Worm (Caenorhabditis elegans) whole organism, young adult: ENCODE data around the gene W02B3.7.

Source experiments
- C06A6.2 ChIP-seq: fragments of 200-800 bp; sonication (Bioruptor generic); conservative IDR thresholded peaks from 2 replicates; pipeline ENCODE4 v1.3.6; 2022; ENCODE audit warnings: missing genetic modification characterization, missing compliant biosample characterization
- F10E7.11 ChIP-seq: sonication (generic microtip); optimal IDR thresholded peaks from 2 replicates; lab custom pipeline; 2017; ENCODE audit warnings: mild to moderate bottlenecking, missing genetic modification characterization, moderate library complexity, missing compliant biosample characterization
- F23B12.7 ChIP-seq: sonication (generic microtip); optimal IDR thresholded peaks from 2 replicates; lab custom pipeline; 2017; ENCODE audit warnings: missing genetic modification characterization, mild to moderate bottlenecking, missing compliant biosample characterization, antibody characterized with exemption, moderate library complexity; ENCODE audit not compliant: insufficient read depth
- F49E8.2 ChIP-seq: sonication (generic microtip); optimal IDR thresholded peaks from 3 replicates; lab custom pipeline; 2017; ENCODE audit warnings: missing genetic modification characterization, mild to moderate bottlenecking, missing compliant biosample characterization, antibody characterized with exemption, moderate library complexity; ENCODE audit not compliant: insufficient read depth
- F57C9.4 ChIP-seq: sonication (generic microtip); optimal IDR thresholded peaks from 2 replicates; lab custom pipeline; 2017; ENCODE audit warnings: mild to moderate bottlenecking, missing genetic modification characterization, missing compliant biosample characterization
- T07F8.4 ChIP-seq: sonication (generic microtip); optimal IDR thresholded peaks from 2 replicates; lab custom pipeline; 2016; ENCODE audit warnings: mild to moderate bottlenecking, missing genetic modification characterization, moderate library complexity, missing compliant biosample characterization
- Y53G8AR.9 ChIP-seq: fragments of 200-800 bp; sonication (Bioruptor generic); conservative IDR thresholded peaks from 2 replicates; pipeline ENCODE4 v1.3.6; 2022; ENCODE audit warnings: missing genetic modification reagents, missing genetic modification characterization, missing compliant biosample characterization
- ama-1 ChIP-seq, 3 experiments: fragments of 150-350 bp in 1 of 3; sonication (generic microtip) in 2 of 3; optimal IDR thresholded peaks; 2 replicates each; lab custom pipeline; 2014 to 2018; ENCODE audit warnings: missing biosample characterization in 2 of 3, missing genetic modification characterization in 2 of 3, missing genetic modification reagents in 2 of 3
- aptf-3 ChIP-seq: fragments of 200-800 bp; sonication (Bioruptor generic); IDR thresholded peaks from 2 replicates; pipeline ENCODE4 v1.3.6; 2022; ENCODE audit warnings: missing genetic modification characterization, missing compliant biosample characterization
- atf-7 ChIP-seq: sonication (generic microtip); optimal IDR thresholded peaks from 2 replicates; lab custom pipeline; 2017; ENCODE audit warnings: mild to moderate bottlenecking, missing genetic modification characterization, missing compliant biosample characterization
- attf-3 ChIP-seq: fragments of 200-800 bp; sonication (Bioruptor generic); conservative IDR thresholded peaks from 2 replicates; pipeline ENCODE4 v1.3.6; 2022; ENCODE audit warnings: missing genetic modification reagents, missing genetic modification characterization, missing compliant biosample characterization
- cebp-1 ChIP-seq, 2 experiments: fragments of 200-800 bp in 1 of 2; sonication (Bioruptor generic) in 1 of 2; sonication (generic microtip) in 1 of 2; IDR thresholded peaks in 1 of 2; optimal IDR thresholded peaks in 1 of 2; 2 replicates each; pipeline versions ENCODE4 v1.3.6 to Lab custom; 2017 to 2022; ENCODE audit warnings: missing compliant biosample characterization in 2 of 2, missing genetic modification characterization in 2 of 2, mild to moderate bottlenecking in 1 of 2, missing genetic modification reagents in 1 of 2, moderate library complexity in 1 of 2
- dpl-1 ChIP-seq: fragments of 150-350 bp; optimal IDR thresholded peaks from 2 replicates; lab custom pipeline; 2014; ENCODE audit warnings: missing biosample characterization, missing genetic modification reagents, missing genetic modification characterization
- egl-18 ChIP-seq: fragments of 200-800 bp; sonication (Bioruptor generic); IDR thresholded peaks from 2 replicates; pipeline ENCODE4 v1.3.6; 2022; ENCODE audit warnings: missing genetic modification reagents, missing genetic modification characterization, missing compliant biosample characterization
- egl-44 ChIP-seq: fragments of 200-800 bp; sonication (Bioruptor generic); IDR thresholded peaks from 2 replicates; pipeline ENCODE4 v1.3.6; 2022; ENCODE audit warnings: missing genetic modification reagents, missing genetic modification characterization, missing compliant biosample characterization
- hlh-12 ChIP-seq: sonication (generic microtip); optimal IDR thresholded peaks from 2 replicates; lab custom pipeline; 2016; ENCODE audit warnings: missing genetic modification characterization, missing compliant biosample characterization
- hmg-1.2 ChIP-seq: fragments of 200-800 bp; sonication (Bioruptor generic); IDR thresholded peaks from 2 replicates; pipeline ENCODE4 v1.3.6; 2022; ENCODE audit warnings: missing genetic modification reagents, missing genetic modification characterization, missing compliant biosample characterization
- hrde-1 ChIP-seq: sonication (generic microtip); optimal IDR thresholded peaks from 2 replicates; lab custom pipeline; 2016; ENCODE audit warnings: missing genetic modification characterization, mild to moderate bottlenecking, missing compliant biosample characterization, moderate library complexity, missing genotype, missing genetic modification reagents, borderline replicate concordance
- let-526 ChIP-seq: fragments of 200-800 bp; sonication (Bioruptor generic); IDR thresholded peaks from 2 replicates; pipeline ENCODE4 v1.3.6; 2022; ENCODE audit warnings: missing genetic modification reagents, missing genetic modification characterization, missing compliant biosample characterization
- let-607 ChIP-seq, 2 experiments: fragments of 200-800 bp in 1 of 2; sonication (Bioruptor generic) in 1 of 2; sonication (generic microtip) in 1 of 2; optimal IDR thresholded peaks; 2 replicates each; lab custom pipeline; 2016 to 2018; ENCODE audit warnings: mild to moderate bottlenecking in 2 of 2, missing compliant biosample characterization in 2 of 2, missing genetic modification characterization in 2 of 2, moderate library complexity in 2 of 2, missing genotype in 1 of 2
- lin-26 ChIP-seq: fragments of 200-800 bp; sonication (Bioruptor generic); IDR thresholded peaks from 2 replicates; pipeline ENCODE4 v1.3.6; 2022; ENCODE audit warnings: missing genetic modification reagents, missing genetic modification characterization, missing compliant biosample characterization
- lsl-1 ChIP-seq: fragments of 200-800 bp; sonication (Bioruptor generic); optimal IDR thresholded peaks from 2 replicates; lab custom pipeline; 2018; ENCODE audit warnings: mild to moderate bottlenecking, missing genetic modification characterization, moderate library complexity, missing compliant biosample characterization
- madf-8 ChIP-seq: fragments of 200-800 bp; sonication (Bioruptor generic); conservative IDR thresholded peaks from 2 replicates; pipeline ENCODE4 v1.3.6; 2022; ENCODE audit warnings: missing genetic modification reagents, missing genetic modification characterization, missing compliant biosample characterization
- mcd-1 ChIP-seq: fragments of 200-800 bp; sonication (Bioruptor generic); IDR thresholded peaks from 2 replicates; pipeline ENCODE4 v1.3.6; 2022; ENCODE audit warnings: missing genetic modification reagents, missing genetic modification characterization, missing compliant biosample characterization
- nfyb-1 ChIP-seq: fragments of 200-800 bp; sonication (Bioruptor generic); IDR thresholded peaks from 2 replicates; pipeline ENCODE4 v1.3.6; 2022; ENCODE audit warnings: missing genetic modification reagents, missing genetic modification characterization, missing compliant biosample characterization
- nhr-120 ChIP-seq: fragments of 200-800 bp; sonication (Bioruptor generic); IDR thresholded peaks from 2 replicates; pipeline ENCODE4 v1.3.6; 2022; ENCODE audit warnings: missing genetic modification characterization, missing compliant biosample characterization
- pha-4 ChIP-seq: fragments of 150-350 bp; sonication (generic microtip); optimal IDR thresholded peaks from 2 replicates; lab custom pipeline; 2014; ENCODE audit warnings: missing biosample characterization, missing genetic modification reagents, missing genetic modification characterization
- rpc-1 ChIP-seq, 2 experiments: fragments of 150-350 bp in 1 of 2; sonication (generic microtip) in 1 of 2; optimal IDR thresholded peaks; 2 replicates each; lab custom pipeline; 2014 to 2018; ENCODE audit warnings: missing biosample characterization in 1 of 2, missing genetic modification characterization in 1 of 2, missing genetic modification reagents in 1 of 2, missing genotype in 1 of 2
- snpc-1.1 ChIP-seq: sonication (generic microtip); optimal IDR thresholded peaks from 2 replicates; lab custom pipeline; 2017; ENCODE audit warnings: missing genetic modification characterization, mild to moderate bottlenecking, missing compliant biosample characterization, antibody characterized with exemption, moderate library complexity, missing genotype, missing genetic modification reagents; ENCODE audit not compliant: insufficient read depth
- tbp1 ChIP-seq: fragments of 200-800 bp; sonication (Bioruptor generic); optimal IDR thresholded peaks from 2 replicates; lab custom pipeline; 2018; ENCODE audit warnings: mild to moderate bottlenecking, missing genetic modification characterization, missing compliant biosample characterization
- tbx-9 ChIP-seq: sonication (generic microtip); optimal IDR thresholded peaks from 2 replicates; lab custom pipeline; 2016; ENCODE audit warnings: borderline replicate concordance, missing genetic modification characterization, inconsistent platforms, missing compliant biosample characterization
- zfh-2 ChIP-seq: fragments of 200-800 bp; sonication (Bioruptor generic); conservative IDR thresholded peaks from 2 replicates; pipeline ENCODE4 v1.3.6; 2022; ENCODE audit warnings: missing genetic modification reagents, missing genetic modification characterization, missing compliant biosample characterization
- ztf-18 ChIP-seq: sonication (generic microtip); optimal IDR thresholded peaks from 2 replicates; lab custom pipeline; 2016; ENCODE audit warnings: missing genotype, mild to moderate bottlenecking, missing genetic modification characterization, missing compliant biosample characterization
- ztf-25 ChIP-seq: fragments of 200-800 bp; sonication (Bioruptor generic); IDR thresholded peaks from 2 replicates; pipeline ENCODE4 v1.3.6; 2022; ENCODE audit warnings: missing genetic modification reagents, missing genetic modification characterization, missing compliant biosample characterization
- ztf-28 ChIP-seq: fragments of 200-800 bp; sonication (Bioruptor generic); IDR thresholded peaks from 2 replicates; pipeline ENCODE4 v1.3.6; 2022; ENCODE audit warnings: missing genetic modification reagents, missing genetic modification characterization, missing compliant biosample characterization

Gene W02B3.7

DNA sequence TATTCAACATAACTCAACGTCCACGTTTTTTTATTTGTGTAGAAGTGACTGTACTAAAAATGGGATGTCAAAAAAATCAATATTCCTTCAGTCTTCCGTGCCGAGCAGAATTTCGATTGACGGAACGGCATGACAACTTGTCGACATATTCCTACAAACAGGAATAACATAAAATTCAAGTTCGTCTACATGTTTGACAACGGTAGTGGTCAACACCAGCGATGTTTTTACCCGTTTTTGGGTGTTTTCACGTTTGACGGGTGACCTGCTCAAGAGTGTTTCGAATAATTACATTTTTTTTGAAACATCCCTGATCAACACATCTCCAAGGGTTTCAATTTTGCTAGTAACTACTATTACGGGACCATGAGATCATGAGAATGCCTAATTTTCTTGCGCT is at the start of gene W02B3.7:
TSS of gene W02B3.7 (minus strand) at position 101 of the 400 bp plus-strand sequence.
- TF ChIP-seq ztf-28 (GFP tag; lab: Robert Waterston, UW) = no peak
- no peak for TF ChIP-seq F49E8.2 (tag; lab: Kevin White, UChicago)
- no peak for TF ChIP-seq T07F8.4 (tag; lab: Kevin White, UChicago)
- TF ChIP-seq egl-18 (GFP tag; lab: Robert Waterston, UW) = no peak
- TF ChIP-seq, all 124 proteins: peak for 0

ce11 chrIII:740382-740781 is 48.5 kb upstream of the W02B3.7 start, which contains the start of gene idpp-1:
idpp-1 (plus strand) TSS chrIII:740682.
- TF ChIP-seq ztf-18 (tag; lab: Kevin White, UChicago) = no peak
- TF ChIP-seq egl-18 (GFP tag; lab: Robert Waterston, UW) = no peak
- TF ChIP-seq aptf-3 (GFP tag; lab: Robert Waterston, UW) = no peak
- no peak for TF ChIP-seq nhr-120 (GFP tag; lab: Robert Waterston, UW)
- TF ChIP-seq F23B12.7 = no peak
- TF ChIP-seq rpc-1 (optimal IDR thresholded peaks at IDR 0.05; lab: Kevin White, UChicago) = no peak
- TF ChIP-seq rpc-1 (tag; optimal IDR thresholded peaks at IDR 0.05; lab: Kevin White, UChicago) = no peak
- no peak for TF ChIP-seq zfh-2 (GFP tag; lab: Robert Waterston, UW)
- no peak for TF ChIP-seq mcd-1 (GFP tag; lab: Robert Waterston, UW)
- TF ChIP-seq lin-26 (GFP tag; lab: Robert Waterston, UW) = no peak
- no peak for TF ChIP-seq nfyb-1
- no peak for TF ChIP-seq egl-44 (GFP tag; lab: Robert Waterston, UW)
- no peak for TF ChIP-seq pha-4
- no peak for TF ChIP-seq cebp-1 (GFP tag; IDR thresholded peaks at IDR 0.05; lab: Robert Waterston, UW)
- no peak for TF ChIP-seq cebp-1 (tag; optimal IDR thresholded peaks at IDR 0.05; lab: Kevin White, UChicago)
- TF ChIP-seq lsl-1 (GFP tag; lab: Kevin White, UChicago) = no peak
- no peak for TF ChIP-seq tbx-9 (tag; lab: Kevin White, UChicago)
- no peak for TF ChIP-seq hlh-12 (tag; lab: Kevin White, UChicago)
- no peak for TF ChIP-seq ztf-25
- no peak for TF ChIP-seq Y53G8AR.9
- TF ChIP-seq snpc-1.1 (tag; lab: Kevin White, UChicago) = no peak

- TF ChIP-seq lsl-1 (GFP tag; lab: Kevin White, UChicago) (no peak), ama-1 (optimal IDR thresholded peaks at IDR 0.05; lab: Kevin White, UChicago) (no peak), ama-1 (GFP tag; optimal IDR thresholded peaks at IDR 0.05; lab: Kevin White, UChicago) (no peak), hrde-1 (tag; lab: Kevin White, UChicago) (no peak), ztf-25 (no peak), let-526 (no peak), F57C9.4 (tag; lab: Kevin White, UChicago) (no peak), tbp1 (GFP tag; lab: Kevin White, UChicago) (no peak), F10E7.11 (tag; lab: Kevin White, UChicago) (no peak), let-607 (tag; optimal IDR thresholded peaks at IDR 0.05; lab: Kevin White, UChicago) (no peak), attf-3 (GFP tag; lab: Robert Waterston, UW) (no peak), atf-7 (tag; lab: Kevin White, UChicago) (no peak), C06A6.2 (no peak), hmg-1.2 (GFP tag; lab: Robert Waterston, UW) (no peak), madf-8 (no peak), dpl-1 (no peak)
Observed at ce11 chrIII:728694-729093, 36.9 kb upstream of the W02B3.7 start.
